Worm (Caenorhabditis elegans): ENCODE results near the gene srh-23.

ce11 chrV:4891305-4891704, 29.6 kb upstream of the srh-23 start:
- no peak for TF ChIP-seq flt-1 (GFP tag; IDR thresholded peaks at IDR 0.05)
- TF ChIP-seq med-1 (GFP tag; optimal IDR thresholded peaks at IDR 0.05; ENCODE audit: insufficient read depth) = no peak
- TF ChIP-seq ztf-23 (GFP tag; IDR thresholded peaks at IDR 0.05) = no peak
